Worm (Caenorhabditis elegans): ENCODE measurements around the gene srw-40.

The srw-40 gene

DNA sequence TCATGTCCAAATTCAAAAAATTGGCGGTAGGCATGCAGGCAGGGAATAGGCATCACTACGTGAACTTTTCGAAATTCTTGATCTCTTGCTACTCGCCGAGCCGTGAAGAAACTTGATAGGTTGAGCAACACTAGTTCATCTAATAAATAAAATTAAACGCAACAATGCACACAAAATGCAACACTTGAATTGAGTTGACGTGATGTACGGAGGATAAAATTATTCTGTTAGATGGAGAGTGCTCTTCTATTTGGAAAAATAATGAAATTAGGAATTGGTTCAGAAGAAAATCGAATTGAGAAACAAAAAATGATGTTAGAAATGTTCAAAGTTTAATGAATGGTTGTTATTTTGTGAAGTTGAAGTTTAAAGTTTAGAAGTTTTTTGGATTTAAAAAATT lies 39.0 kb downstream of the srw-40 start:
- no peak for TF ChIP-seq snpc-4 (tag; optimal IDR thresholded peaks at IDR 0.05)
- TF ChIP-seq lin-15B (tag; optimal IDR thresholded peaks at IDR 0.05), result no peak
- no peak for TF ChIP-seq tbx-2 (tag; optimal IDR thresholded peaks at IDR 0.05)
- TF ChIP-seq mdl-1 (tag; optimal IDR thresholded peaks at IDR 0.05), result no peak
- peak; percentile 9 for TF ChIP-seq fkh-10 (GFP tag; optimal IDR thresholded peaks at IDR 0.05)
- TF ChIP-seq fkh-2 (tag; optimal IDR thresholded peaks at IDR 0.05), result no peak
- no peak for TF ChIP-seq nhr-67 (tag; optimal IDR thresholded peaks at IDR 0.05)
- no peak for TF ChIP-seq egl-5 (tag; optimal IDR thresholded peaks at IDR 0.05)

DNA sequence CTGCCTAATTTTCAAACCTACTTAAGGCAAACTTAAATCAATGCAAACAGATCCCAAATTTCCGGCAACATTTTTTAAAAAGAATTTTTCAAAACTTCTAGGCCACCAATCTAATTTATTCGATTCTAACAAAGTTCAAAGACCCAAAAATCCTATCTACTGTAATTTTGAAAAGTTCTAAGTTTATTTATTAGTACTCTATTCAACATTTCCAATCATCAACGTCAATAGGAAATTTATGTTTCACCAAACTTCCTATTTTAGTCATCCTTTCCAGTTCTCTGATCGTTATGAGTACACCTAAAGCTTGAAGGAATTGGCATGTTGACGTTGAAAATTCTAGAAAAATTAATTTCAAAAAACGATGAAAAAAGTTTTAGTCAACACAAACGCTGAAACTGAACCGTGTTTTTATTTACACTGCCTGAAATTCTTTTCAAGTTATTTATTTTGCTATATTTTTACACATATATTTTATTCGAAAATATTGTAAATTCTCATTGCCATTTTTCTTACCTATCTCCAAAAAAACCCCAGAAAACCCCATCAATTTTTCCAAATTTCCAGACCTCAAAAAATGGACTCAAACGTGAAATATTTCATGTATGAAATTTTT lies 40.2 kb downstream of the srw-40 start, which contains the start of gene npr-42:
npr-42 (plus strand) TSS at position 566 of the 616 bp plus-strand sequence.
- TF ChIP-seq ceh-28 (tag; optimal IDR thresholded peaks at IDR 0.05), result no peak
- TF ChIP-seq hmg-11 (tag; optimal IDR thresholded peaks at IDR 0.05), result no peak
- no peak for TF ChIP-seq nhr-237 (tag; optimal IDR thresholded peaks at IDR 0.05)
- no peak for TF ChIP-seq nhr-28 (tag; optimal IDR thresholded peaks at IDR 0.05)
- TF ChIP-seq fkh-10 (GFP tag; optimal IDR thresholded peaks at IDR 0.05), result no peak
- TF ChIP-seq elt-1 (tag; optimal IDR thresholded peaks at IDR 0.05), result no peak
- no peak for TF ChIP-seq elt-3 (tag; optimal IDR thresholded peaks at IDR 0.05)
- no peak for TF ChIP-seq lin-15B (tag; optimal IDR thresholded peaks at IDR 0.05)
- TF ChIP-seq daf-12 (tag; optimal IDR thresholded peaks at IDR 0.05), result no peak
- no peak for TF ChIP-seq fkh-2 (tag; optimal IDR thresholded peaks at IDR 0.05)
- TF ChIP-seq ZK546.5 (tag; optimal IDR thresholded peaks at IDR 0.05), result no peak
- TF ChIP-seq fos-1 (tag; optimal IDR thresholded peaks at IDR 0.05), result no peak

DNA sequence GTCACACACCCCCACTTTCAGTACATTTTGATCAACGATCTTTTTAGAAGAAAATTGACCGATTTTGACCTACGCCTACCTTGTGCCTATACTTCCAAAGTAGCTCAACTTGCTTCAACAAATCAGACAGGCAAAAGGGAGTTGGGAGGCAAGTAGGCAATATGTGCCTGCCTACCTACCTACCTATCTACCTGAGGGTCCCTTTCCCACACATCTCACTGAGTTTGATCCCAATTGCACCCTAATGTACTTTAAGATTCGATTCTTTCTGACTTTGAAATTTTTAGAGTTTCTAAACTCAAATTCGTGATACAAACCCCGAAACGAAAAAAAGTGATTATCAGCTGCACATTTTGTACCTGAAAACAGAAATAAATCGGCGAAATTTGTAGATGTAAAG lies 48.2 kb downstream of the srw-40 start:
- TF ChIP-seq unc-39 (tag; optimal IDR thresholded peaks at IDR 0.05) (no peak), sea-2 (GFP tag; optimal IDR thresholded peaks at IDR 0.05) (no peak), lin-39 (tag; optimal IDR thresholded peaks at IDR 0.05) (no peak), jun-1 (tag; optimal IDR thresholded peaks at IDR 0.05) (no peak), nhr-12 (tag; optimal IDR thresholded peaks at IDR 0.05) (no peak), lin-15B (tag; optimal IDR thresholded peaks at IDR 0.05) (no peak), elt-3 (tag; optimal IDR thresholded peaks at IDR 0.05) (no peak), egl-5 (tag; optimal IDR thresholded peaks at IDR 0.05) (no peak), ztf-11 (tag; optimal IDR thresholded peaks at IDR 0.05) (no peak), ceh-28 (tag; optimal IDR thresholded peaks at IDR 0.05) (no peak), ama-1 (optimal IDR thresholded peaks at IDR 0.05) (no peak), hmg-11 (tag; optimal IDR thresholded peaks at IDR 0.05) (no peak), aly-2 (tag; optimal IDR thresholded peaks at IDR 0.05) (no peak), lsy-12 (tag; optimal IDR thresholded peaks at IDR 0.05) (no peak), mml-1 (tag; optimal IDR thresholded peaks at IDR 0.05) (no peak), pha-4 (tag; optimal IDR thresholded peaks at IDR 0.05) (no peak), nhr-28 (tag; optimal IDR thresholded peaks at IDR 0.05) (no peak), mdl-1 (tag; optimal IDR thresholded peaks at IDR 0.05) (no peak)

Measured in whole organism, L3 larva.